Fruit fly (Drosophila melanogaster) whole organism, wandering third instar larva: ENCODE data around the gene DnaJ-1.

Experiments used
- Abd-B ChIP-seq: fragments of >200 bp; optimal IDR thresholded peaks from 2 replicates; lab custom pipeline; 2017; ENCODE audit warnings: missing biosample characterization, missing genetic modification characterization
- CG32264 ChIP-seq: fragments of 200-800 bp; sonication (Bioruptor generic); optimal IDR thresholded peaks from 2 replicates; lab custom pipeline; 2016; ENCODE audit warnings: missing biosample characterization, missing genetic modification characterization
- CG9705 ChIP-seq: fragments of 200-800 bp; sonication (Bioruptor generic); optimal IDR thresholded peaks from 2 replicates; lab custom pipeline; 2018; ENCODE audit warnings: missing biosample characterization, mild to moderate bottlenecking, missing genetic modification characterization
- CrebA ChIP-seq: fragments of 200-800 bp; sonication (Bioruptor generic); optimal IDR thresholded peaks from 2 replicates; lab custom pipeline; 2016; ENCODE audit warnings: missing biosample characterization, mild to moderate bottlenecking, missing genetic modification characterization, borderline replicate concordance
- Dfd ChIP-seq: fragments of >200 bp; optimal IDR thresholded peaks from 2 replicates; lab custom pipeline; 2017; ENCODE audit warnings: missing biosample characterization, missing genetic modification characterization
- Dif ChIP-seq: fragments of 200-275, 200-300 bp; sonication (Bioruptor generic); optimal IDR thresholded peaks from 2 replicates; lab custom pipeline; 2018; ENCODE audit warnings: missing biosample characterization, missing genetic modification characterization; ENCODE audit not compliant: partially characterized antibody
- GATAd ChIP-seq: sonication (Bioruptor generic); optimal IDR thresholded peaks from 2 replicates; lab custom pipeline; 2016; ENCODE audit warnings: missing biosample characterization, missing genetic modification characterization
- HLH106 ChIP-seq: fragments of 200-800 bp; optimal IDR thresholded peaks from 3 replicates; lab custom pipeline; 2019; ENCODE audit warnings: missing biosample characterization, mild to moderate bottlenecking, missing genetic modification characterization, moderate library complexity
- Hnf4 ChIP-seq: fragments of 200-800 bp; sonication (Bioruptor generic); optimal IDR thresholded peaks from 2 replicates; lab custom pipeline; 2016; ENCODE audit warnings: missing biosample characterization, mild to moderate bottlenecking, missing genetic modification characterization
- Hr78 ChIP-seq: fragments of >200 bp; optimal IDR thresholded peaks from 2 replicates; lab custom pipeline; 2017; ENCODE audit warnings: missing biosample characterization, missing genetic modification characterization
- Hr83 ChIP-seq: fragments of 200-300 bp; sonication (Bioruptor generic); optimal IDR thresholded peaks from 2 replicates; lab custom pipeline; 2016; ENCODE audit warnings: missing biosample characterization, mild to moderate bottlenecking, missing genetic modification characterization, moderate library complexity; ENCODE audit not compliant: poor library complexity, severe bottlenecking
- Mio ChIP-seq: sonication (Bioruptor generic); optimal IDR thresholded peaks from 2 replicates; lab custom pipeline; 2016; ENCODE audit warnings: missing biosample characterization, missing genetic modification characterization
- Myc ChIP-seq: fragments of >200 bp; optimal IDR thresholded peaks from 2 replicates; lab custom pipeline; 2017
- N ChIP-seq: fragments of >200 bp; optimal IDR thresholded peaks from 2 replicates; lab custom pipeline; 2018; ENCODE audit warnings: missing biosample characterization, missing external identifiers, missing genetic modification characterization
- OdsH ChIP-seq: fragments of 200-800 bp; sonication (Bioruptor generic); optimal IDR thresholded peaks from 2 replicates; lab custom pipeline; 2016; ENCODE audit warnings: missing biosample characterization, mild to moderate bottlenecking, missing genetic modification characterization
- Rel ChIP-seq, 2 experiments: fragments of 200-800 bp; sonication (Bioruptor generic) in 1 of 2; optimal IDR thresholded peaks; 2 replicates in 1 of 2; 3 replicates in 1 of 2; lab custom pipeline; 2016 to 2019; ENCODE audit warnings: mild to moderate bottlenecking in 2 of 2, missing biosample characterization in 2 of 2, missing genetic modification characterization in 2 of 2, moderate library complexity in 1 of 2
- Sp1 ChIP-seq: fragments of 200-800 bp; sonication (Bioruptor generic); optimal IDR thresholded peaks from 3 replicates; lab custom pipeline; 2019; ENCODE audit warnings: missing biosample characterization, mild to moderate bottlenecking, missing genetic modification characterization, moderate library complexity
- Vsx2 ChIP-seq: fragments of 200-300, 225-300 bp; sonication (Bioruptor generic); optimal IDR thresholded peaks from 2 replicates; lab custom pipeline; 2018; ENCODE audit warnings: missing biosample characterization, missing genetic modification characterization; ENCODE audit not compliant: partially characterized antibody
- br ChIP-seq: fragments of 200-800 bp; sonication (Bioruptor generic); optimal IDR thresholded peaks from 2 replicates; lab custom pipeline; 2016; ENCODE audit warnings: missing biosample characterization, missing genetic modification characterization
- brk ChIP-seq: fragments of 200-800 bp; sonication (Bioruptor generic); optimal IDR thresholded peaks from 2 replicates; lab custom pipeline; 2016; ENCODE audit warnings: missing biosample characterization, mild to moderate bottlenecking, missing genetic modification characterization
- dl ChIP-seq, 2 experiments: fragments of 175-275, 200-275 bp in 1 of 2; fragments of 200-275 bp in 1 of 2; sonication (Bioruptor generic); optimal IDR thresholded peaks; lab custom pipeline; 2018; ENCODE audit warnings: mild to moderate bottlenecking in 2 of 2, missing biosample characterization in 2 of 2, missing genetic modification characterization in 2 of 2, moderate library complexity in 2 of 2; ENCODE audit not compliant: partially characterized antibody in 2 of 2, insufficient read depth in 1 of 2
- dmrt93B ChIP-seq: fragments of 200-800 bp; sonication (Bioruptor generic); optimal IDR thresholded peaks from 2 replicates; lab custom pipeline; 2018; ENCODE audit warnings: missing biosample characterization, mild to moderate bottlenecking, missing genetic modification characterization
- dsf ChIP-seq: sonication (Bioruptor generic); optimal IDR thresholded peaks from 2 replicates; lab custom pipeline; 2016; ENCODE audit warnings: missing biosample characterization, missing genetic modification characterization, borderline replicate concordance
- ey ChIP-seq: fragments of 200-800 bp; sonication (Bioruptor generic); optimal IDR thresholded peaks from 2 replicates; lab custom pipeline; 2016; ENCODE audit warnings: missing biosample characterization, missing genetic modification characterization
- foxo ChIP-seq, 2 experiments: fragments of 200-800 bp; sonication (Bioruptor generic); optimal IDR thresholded peaks; 2 replicates in 1 of 2; 3 replicates in 1 of 2; lab custom pipeline; 2016 to 2017; ENCODE audit warnings: missing biosample characterization in 2 of 2, missing genetic modification characterization in 2 of 2
- fru ChIP-seq: fragments of 200-800 bp; sonication (Bioruptor generic); optimal IDR thresholded peaks from 3 replicates; lab custom pipeline; 2016; ENCODE audit warnings: missing biosample characterization, mild to moderate bottlenecking, missing genetic modification characterization
- h ChIP-seq: fragments of 200-800 bp; sonication (Bioruptor generic); optimal IDR thresholded peaks from 3 replicates; lab custom pipeline; 2016; ENCODE audit warnings: missing biosample characterization, mild to moderate bottlenecking, missing genetic modification characterization
- jim ChIP-seq: fragments of 175-275, 200-325 bp; sonication (Bioruptor generic); optimal IDR thresholded peaks from 2 replicates; lab custom pipeline; 2016; ENCODE audit warnings: missing biosample characterization, mild to moderate bottlenecking, missing genetic modification characterization
- lola ChIP-seq: fragments of >200 bp; optimal IDR thresholded peaks from 2 replicates; lab custom pipeline; 2017; ENCODE audit warnings: missing biosample characterization, missing genetic modification characterization
- pan ChIP-seq: fragments of >200 bp; optimal IDR thresholded peaks from 2 replicates; lab custom pipeline; 2017
- psq ChIP-seq: fragments of 200-800 bp; sonication (Bioruptor generic); optimal IDR thresholded peaks from 3 replicates; lab custom pipeline; 2017; ENCODE audit warnings: missing biosample characterization, mild to moderate bottlenecking, missing genetic modification characterization, moderate library complexity
- rgr ChIP-seq: fragments of 200-800 bp; sonication (Bioruptor generic); optimal IDR thresholded peaks from 3 replicates; lab custom pipeline; 2016; ENCODE audit warnings: missing biosample characterization, mild to moderate bottlenecking, missing genetic modification characterization
- sage ChIP-seq: fragments of 200-800 bp; sonication (Bioruptor generic); optimal IDR thresholded peaks from 2 replicates; lab custom pipeline; 2016; ENCODE audit warnings: missing biosample characterization, mild to moderate bottlenecking, missing genetic modification characterization
- sv ChIP-seq: fragments of 200-800 bp; sonication (Bioruptor generic); optimal IDR thresholded peaks from 3 replicates; lab custom pipeline; 2016; ENCODE audit warnings: missing biosample characterization, missing genetic modification characterization
- tai ChIP-seq: sonication (Bioruptor generic); optimal IDR thresholded peaks from 2 replicates; lab custom pipeline; 2016; ENCODE audit warnings: missing biosample characterization, missing genetic modification characterization
- usp ChIP-seq: fragments of >200 bp; optimal IDR thresholded peaks from 2 replicates; lab custom pipeline; 2017; ENCODE audit warnings: missing biosample characterization, missing genetic modification characterization
- woc ChIP-seq: sonication (Bioruptor generic); optimal IDR thresholded peaks from 2 replicates; lab custom pipeline; 2016; ENCODE audit warnings: missing biosample characterization, mild to moderate bottlenecking, missing genetic modification characterization

The DnaJ-1 gene

dm6 chr3L:5770817-5771425 lies 18.9 kb upstream of the DnaJ-1 start (continued):
- TF ChIP-seq GATAd (GFP tag; lab: Kevin White, UChicago) = peak; percentile 100
- TF ChIP-seq sage (GFP tag; lab: Kevin White, UChicago) = no peak
- TF ChIP-seq usp (GFP tag; lab: Kevin White, UChicago) = no peak
- no peak for TF ChIP-seq Hr78 (GFP tag; lab: Kevin White, UChicago)
- TF ChIP-seq lola (GFP tag; lab: Kevin White, UChicago) = no peak
- no peak for TF ChIP-seq dmrt93B (GFP tag; lab: Kevin White, UChicago)
- TF ChIP-seq tai = no peak
- TF ChIP-seq br (GFP tag; lab: Kevin White, UChicago) = peak; percentile 94
- no peak for TF ChIP-seq Abd-B (GFP tag; lab: Kevin White, UChicago)
- no peak for TF ChIP-seq Vsx2 (GFP tag; lab: Kevin White, UChicago)
- TF ChIP-seq CG9705 (GFP tag; lab: Kevin White, UChicago) = peak; percentile 73
- TF ChIP-seq HLH106 (tag; lab: Kevin White, UChicago) = peak; percentile 89
- peak; percentile 88 for TF ChIP-seq Sp1 (GFP tag; lab: Kevin White, UChicago)

dm6 chr3L:5770113-5770798 lies 18.3 kb upstream of the DnaJ-1 start:
- TF ChIP-seq Sp1 (GFP tag; lab: Kevin White, UChicago) = peak; percentile 60
- TF ChIP-seq HLH106 (tag; lab: Kevin White, UChicago) = peak; percentile 9
- TF ChIP-seq jim (GFP tag; lab: Kevin White, UChicago) = peak; percentile 41
- no peak for TF ChIP-seq Rel (GFP tag; optimal IDR thresholded peaks at IDR 0.05; lab: Kevin White, UChicago)
- TF ChIP-seq Rel (tag; optimal IDR thresholded peaks at IDR 0.05; lab: Kevin White, UChicago) = peak; percentile 95
- TF ChIP-seq psq = peak; percentile 95
- TF ChIP-seq N (GFP tag; lab: Kevin White, UChicago) = no peak
- TF ChIP-seq Mio (GFP tag; lab: Kevin White, UChicago) = no peak
- peak; percentile 15 for TF ChIP-seq CG9705 (GFP tag; lab: Kevin White, UChicago)
- peak; percentile 8 for TF ChIP-seq Dif (GFP tag; lab: Kevin White, UChicago)
- TF ChIP-seq Myc = no peak

- no peak for TF ChIP-seq CrebA (GFP tag; lab: Kevin White, UChicago)
- TF ChIP-seq pan (lab: Kevin White, UChicago) = no peak
- peak; percentile 18 for TF ChIP-seq Hr83 (GFP tag; lab: Kevin White, UChicago)
- no peak for TF ChIP-seq sage (GFP tag; lab: Kevin White, UChicago)
- no peak for TF ChIP-seq Dif (GFP tag; lab: Kevin White, UChicago)
- no peak for TF ChIP-seq Abd-B (GFP tag; lab: Kevin White, UChicago)
- TF ChIP-seq br (GFP tag; lab: Kevin White, UChicago) = no peak
- peak; percentile 99 for TF ChIP-seq psq
- no peak for TF ChIP-seq CG32264 (GFP tag; lab: Kevin White, UChicago)
- no peak for TF ChIP-seq Rel (GFP tag; optimal IDR thresholded peaks at IDR 0.05; lab: Kevin White, UChicago)
- peak; percentile 21 for TF ChIP-seq Rel (tag; optimal IDR thresholded peaks at IDR 0.05; lab: Kevin White, UChicago)
- TF ChIP-seq Sp1 (GFP tag; lab: Kevin White, UChicago) = peak; percentile 33
- TF ChIP-seq CG9705 (GFP tag; lab: Kevin White, UChicago) = no peak
- TF ChIP-seq h (GFP tag; lab: Kevin White, UChicago) = peak; percentile 57
- TF ChIP-seq OdsH (GFP tag; lab: Kevin White, UChicago) = peak; percentile 1
- no peak for TF ChIP-seq sv (GFP tag; lab: Kevin White, UChicago)
- TF ChIP-seq Myc = no peak
- TF ChIP-seq tai = no peak
- no peak for TF ChIP-seq lola (GFP tag; lab: Kevin White, UChicago)
- no peak for TF ChIP-seq dl (GFP tag; optimal IDR thresholded peaks at IDR 0.05; lab: Kevin White, UChicago; ENCODE audit: insufficient read depth in 1 of 2, partially characterized antibody in 2 of 2)
- peak; percentile 13 for TF ChIP-seq HLH106 (tag; lab: Kevin White, UChicago)
- TF ChIP-seq jim (GFP tag; lab: Kevin White, UChicago) = no peak
- TF ChIP-seq dmrt93B (GFP tag; lab: Kevin White, UChicago) = no peak
- no peak for TF ChIP-seq brk
- no peak for TF ChIP-seq Vsx2 (GFP tag; lab: Kevin White, UChicago)
- TF ChIP-seq N (GFP tag; lab: Kevin White, UChicago) = peak; percentile 49
- TF ChIP-seq Hr78 (GFP tag; lab: Kevin White, UChicago) = no peak
- no peak for TF ChIP-seq usp (GFP tag; lab: Kevin White, UChicago)
- TF ChIP-seq Dfd = no peak
- peak in 1 of 2 experiments; percentile 43 for TF ChIP-seq foxo (GFP tag; optimal IDR thresholded peaks at IDR 0.05; lab: Kevin White, UChicago)
- TF ChIP-seq rgr = peak; percentile 35
- no peak for TF ChIP-seq GATAd (GFP tag; lab: Kevin White, UChicago)
- TF ChIP-seq woc = no peak
- no peak for TF ChIP-seq fru (GFP tag; lab: Kevin White, UChicago)
- no peak for TF ChIP-seq dsf
- no peak for TF ChIP-seq Hnf4 (GFP tag; lab: Kevin White, UChicago)
- TF ChIP-seq Mio (GFP tag; lab: Kevin White, UChicago) = no peak
- no peak for TF ChIP-seq ey
These were observed 16.8 kb upstream of the DnaJ-1 start, which contains the start of the genes Ppat-Dpck and scny for dm6 chr3L:5768532-5769497. Gene Ppat-Dpck (minus strand): TSS chr3L:5768794. Gene scny (plus strand): TSS chr3L:5769002.
